Worm (Caenorhabditis elegans): ENCODE results near the gene F42G4.7.

F42G4.7 gene

ce11 chrII:13023518-13023917 is 23.6 kb downstream of the F42G4.7 start:
- TF ChIP-seq dao-5 (tag; optimal IDR thresholded peaks at IDR 0.05) (no peak), W03F9.2 (tag; optimal IDR thresholded peaks at IDR 0.05) (no peak), him-1 (tag; optimal IDR thresholded peaks at IDR 0.05) (no peak)

ce11 chrII:13022555-13022954 is 24.5 kb downstream of the F42G4.7 start:
- no peak for TF ChIP-seq W03F9.2 (tag; optimal IDR thresholded peaks at IDR 0.05)
- no peak for TF ChIP-seq dao-5 (tag; optimal IDR thresholded peaks at IDR 0.05)
- TF ChIP-seq him-1 (tag; optimal IDR thresholded peaks at IDR 0.05): no peak

- TF ChIP-seq dao-5 (tag; optimal IDR thresholded peaks at IDR 0.05) (no peak), W03F9.2 (tag; optimal IDR thresholded peaks at IDR 0.05) (no peak), him-1 (tag; optimal IDR thresholded peaks at IDR 0.05) (no peak)
These were observed 33.1 kb downstream of the F42G4.7 start, which contains the start of gene F18A11.5 for ce11 chrII:13013966-13014365. Gene F18A11.5 (minus strand): TSS chrII:13014286.

ce11 chrII:13012684-13013083 is 34.4 kb downstream of the F42G4.7 start:
- TF ChIP-seq dao-5 (tag; optimal IDR thresholded peaks at IDR 0.05) (no peak), him-1 (tag; optimal IDR thresholded peaks at IDR 0.05) (no peak), W03F9.2 (tag; optimal IDR thresholded peaks at IDR 0.05) (no peak)

- TF ChIP-seq dao-5 (tag; optimal IDR thresholded peaks at IDR 0.05): no peak
- TF ChIP-seq him-1 (tag; optimal IDR thresholded peaks at IDR 0.05): no peak
- TF ChIP-seq W03F9.2 (tag; optimal IDR thresholded peaks at IDR 0.05): no peak
These were observed 39.2 kb downstream of the F42G4.7 start, which contains the start of gene oig-2 for ce11 chrII:13007717-13008461. Gene oig-2 (minus strand): TSS chrII:13008164.

ce11 chrII:13006283-13006682 is 40.8 kb downstream of the F42G4.7 start:
- TF ChIP-seq W03F9.2 (tag; optimal IDR thresholded peaks at IDR 0.05) (no peak), him-1 (tag; optimal IDR thresholded peaks at IDR 0.05) (no peak), dao-5 (tag; optimal IDR thresholded peaks at IDR 0.05) (no peak)

- TF ChIP-seq dao-5 (tag; optimal IDR thresholded peaks at IDR 0.05): no peak
- TF ChIP-seq W03F9.2 (tag; optimal IDR thresholded peaks at IDR 0.05): no peak
- TF ChIP-seq him-1 (tag; optimal IDR thresholded peaks at IDR 0.05): no peak
These were observed 42.2 kb downstream of the F42G4.7 start for ce11 chrII:13004872-13005252.

- TF ChIP-seq dao-5 (tag; optimal IDR thresholded peaks at IDR 0.05): no peak
- TF ChIP-seq him-1 (tag; optimal IDR thresholded peaks at IDR 0.05): no peak
- TF ChIP-seq W03F9.2 (tag; optimal IDR thresholded peaks at IDR 0.05): no peak
These were observed 42.8 kb downstream of the F42G4.7 start for ce11 chrII:13004160-13004871.

- TF ChIP-seq W03F9.2 (tag; optimal IDR thresholded peaks at IDR 0.05) (no peak), dao-5 (tag; optimal IDR thresholded peaks at IDR 0.05) (no peak), him-1 (tag; optimal IDR thresholded peaks at IDR 0.05) (no peak)
These were observed 43.8 kb downstream of the F42G4.7 start for ce11 chrII:13003244-13003643.

- TF ChIP-seq W03F9.2 (tag; optimal IDR thresholded peaks at IDR 0.05): no peak
- TF ChIP-seq him-1 (tag; optimal IDR thresholded peaks at IDR 0.05): no peak
- no peak for TF ChIP-seq dao-5 (tag; optimal IDR thresholded peaks at IDR 0.05)
These were observed 46.3 kb downstream of the F42G4.7 start, which contains the start of gene Y38F1A.8 for ce11 chrII:13000753-13001152. Gene Y38F1A.8 (minus strand): TSS chrII:13000853.

- TF ChIP-seq him-1 (tag; optimal IDR thresholded peaks at IDR 0.05): no peak
- TF ChIP-seq W03F9.2 (tag; optimal IDR thresholded peaks at IDR 0.05): no peak
- no peak for TF ChIP-seq dao-5 (tag; optimal IDR thresholded peaks at IDR 0.05)
These were observed 49.7 kb downstream of the F42G4.7 start, which contains the start of gene Y38F1A.7 for ce11 chrII:12997413-12997812. Gene Y38F1A.7 (minus strand): TSS chrII:12997804.

- TF ChIP-seq him-1 (tag; optimal IDR thresholded peaks at IDR 0.05) (no peak), dao-5 (tag; optimal IDR thresholded peaks at IDR 0.05) (no peak), W03F9.2 (tag; optimal IDR thresholded peaks at IDR 0.05) (no peak)
These were observed 50.8 kb downstream of the F42G4.7 start, which contains the start of gene hphd-1 for ce11 chrII:12996249-12996648. Gene hphd-1 (minus strand): TSS chrII:12996571.

Data from whole organism, L4/young adult.